Worm (Caenorhabditis elegans): Measurements from ENCODE around the gene B0334.5.

- no peak for TF ChIP-seq nhr-2 (tag; optimal IDR thresholded peaks at IDR 0.05)
- TF ChIP-seq snpc-4 (tag; optimal IDR thresholded peaks at IDR 0.05), result no peak
- no peak for TF ChIP-seq unc-39 (tag; optimal IDR thresholded peaks at IDR 0.05)
- TF ChIP-seq ztf-11 (tag; optimal IDR thresholded peaks at IDR 0.05), result no peak
- no peak for TF ChIP-seq mep-1 (tag; optimal IDR thresholded peaks at IDR 0.05)
- no peak for TF ChIP-seq sem-2 (GFP tag; optimal IDR thresholded peaks at IDR 0.05)
- no peak for TF ChIP-seq ces-1 (GFP tag; optimal IDR thresholded peaks at IDR 0.05)
- TF ChIP-seq unc-62 (GFP tag; optimal IDR thresholded peaks at IDR 0.05), result no peak
- no peak for TF ChIP-seq nhr-237 (tag; optimal IDR thresholded peaks at IDR 0.05)
- TF ChIP-seq elt-3 (tag; optimal IDR thresholded peaks at IDR 0.05), result peak; percentile 93
Observed at ce11 chrII:11501956-11502355, 4.5 kb downstream of the B0334.5 start.
